Fruit fly (Drosophila melanogaster) whole organism, embryonic: ENCODE measurements around the gene mei-P26.

Experiments
- Adf1 ChIP-seq: fragments of 200-800 bp; sonication (Bioruptor generic); IDR thresholded peaks from 2 replicates; pipeline ENCODE4 v1.3.6; 2022; ENCODE audit warnings: missing biosample characterization, missing genetic modification characterization
- Atf-2 ChIP-seq: fragments of 200-800 bp; sonication (Bioruptor generic); optimal IDR thresholded peaks from 2 replicates; lab custom pipeline; 2016; ENCODE audit warnings: missing biosample characterization, missing genetic modification characterization
- CG12104 ChIP-seq: fragments of 200-800 bp; sonication (Bioruptor generic); optimal IDR thresholded peaks from 3 replicates; lab custom pipeline; 2016; ENCODE audit warnings: missing biosample characterization, missing genetic modification characterization
- CG12659 ChIP-seq: fragments of 200-800 bp; sonication (Bioruptor generic); optimal IDR thresholded peaks from 3 replicates; lab custom pipeline; 2017; ENCODE audit warnings: mild to moderate bottlenecking, missing biosample characterization, missing genetic modification reagents, missing genetic modification characterization
- CG14014 ChIP-seq: fragments of 200-800 bp; sonication (Bioruptor generic); IDR thresholded peaks from 2 replicates; pipeline ENCODE4 v1.3.6; 2022; ENCODE audit warnings: missing biosample characterization, missing genetic modification characterization
- CG14710 ChIP-seq: fragments of 200-800 bp; sonication (Bioruptor generic); optimal IDR thresholded peaks from 3 replicates; lab custom pipeline; 2019; ENCODE audit warnings: missing biosample characterization, mild to moderate bottlenecking, missing genetic modification characterization, moderate library complexity
- CG14860 ChIP-seq: fragments of 200-800 bp; sonication (Bioruptor generic); IDR thresholded peaks from 3 replicates; pipeline ENCODE4 v1.3.6; 2022; ENCODE audit warnings: missing biosample characterization, missing genetic modification characterization; ENCODE audit not compliant: partially characterized antibody
- CG15479 ChIP-seq: fragments of 200-800 bp; sonication (Bioruptor generic); optimal IDR thresholded peaks from 3 replicates; lab custom pipeline; 2019; ENCODE audit warnings: missing biosample characterization, mild to moderate bottlenecking, missing genetic modification characterization, moderate library complexity
- CG16779 ChIP-seq: fragments of 200-800 bp; sonication (Bioruptor generic); IDR thresholded peaks from 2 replicates; pipeline ENCODE4 v1.3.6; 2022; ENCODE audit warnings: missing biosample characterization, missing genetic modification characterization
- CG17568 ChIP-seq: fragments of 200-800 bp; sonication (Bioruptor generic); optimal IDR thresholded peaks from 2 replicates; lab custom pipeline; 2018; ENCODE audit warnings: missing biosample characterization, mild to moderate bottlenecking, missing genetic modification characterization, moderate library complexity
- CG17802 ChIP-seq: fragments of 200-800 bp; sonication (Bioruptor generic); optimal IDR thresholded peaks from 2 replicates; lab custom pipeline; 2018; ENCODE audit warnings: missing biosample characterization, mild to moderate bottlenecking, missing genetic modification characterization, moderate library complexity
- CG17912 ChIP-seq: fragments of 200-800 bp; sonication (Bioruptor generic); optimal IDR thresholded peaks from 2 replicates; lab custom pipeline; 2018; ENCODE audit warnings: missing biosample characterization, mild to moderate bottlenecking, missing genetic modification characterization
- CG2120 ChIP-seq: fragments of 200-800 bp; sonication (Bioruptor generic); optimal IDR thresholded peaks from 3 replicates; lab custom pipeline; 2016; ENCODE audit warnings: missing biosample characterization, missing genetic modification characterization
- CG3407 ChIP-seq: fragments of 200-800 bp; sonication (Bioruptor generic); optimal IDR thresholded peaks from 2 replicates; lab custom pipeline; 2018; ENCODE audit warnings: missing biosample characterization, mild to moderate bottlenecking, missing genetic modification characterization
- CG42726 ChIP-seq: fragments of 200-800 bp; sonication (Bioruptor generic); IDR thresholded peaks from 2 replicates; pipeline ENCODE4 v1.3.6; 2022; ENCODE audit warnings: missing biosample characterization, missing genetic modification characterization; ENCODE audit not compliant: partially characterized antibody
- CG7271 ChIP-seq: fragments of 200-800 bp; sonication (Bioruptor generic); optimal IDR thresholded peaks from 2 replicates; lab custom pipeline; 2018; ENCODE audit warnings: missing biosample characterization, mild to moderate bottlenecking, missing genetic modification characterization, moderate library complexity
- CG7987 ChIP-seq: fragments of 200-800 bp; sonication (Bioruptor generic); optimal IDR thresholded peaks from 2 replicates; lab custom pipeline; 2018; ENCODE audit warnings: missing biosample characterization, mild to moderate bottlenecking, missing genetic modification characterization, moderate library complexity
- CTCF ChIP-seq: fragments of 200-800 bp; sonication (Bioruptor generic); optimal IDR thresholded peaks from 2 replicates; lab custom pipeline; 2017; ENCODE audit warnings: missing biosample characterization, mild to moderate bottlenecking, missing genetic modification characterization, moderate library complexity
- Doc3 ChIP-seq: fragments of 200-800 bp; sonication (Bioruptor generic); IDR thresholded peaks from 3 replicates; pipeline ENCODE4 v1.3.6; 2022; ENCODE audit warnings: missing biosample characterization, missing genetic modification characterization; ENCODE audit not compliant: partially characterized antibody
- Dref ChIP-seq: fragments of 200-800 bp; sonication (Bioruptor generic); IDR thresholded peaks from 2 replicates; pipeline ENCODE4 v1.3.6; 2022; ENCODE audit warnings: missing biosample characterization, missing genetic modification characterization
- Fer2 ChIP-seq: fragments of 200-800 bp; sonication (Bioruptor generic); optimal IDR thresholded peaks from 2 replicates; lab custom pipeline; 2018; ENCODE audit warnings: missing biosample characterization, mild to moderate bottlenecking, missing genetic modification characterization, moderate library complexity
- Hmx ChIP-seq: fragments of 200-800 bp; sonication (Bioruptor generic); optimal IDR thresholded peaks from 2 replicates; lab custom pipeline; 2016; ENCODE audit warnings: missing biosample characterization, missing genetic modification characterization
- Jarid2 ChIP-seq: fragments of 200-800 bp; sonication (Bioruptor generic); optimal IDR thresholded peaks from 3 replicates; lab custom pipeline; 2017; ENCODE audit warnings: mild to moderate bottlenecking, missing biosample characterization, missing genetic modification reagents, missing genetic modification characterization
- Med ChIP-seq: fragments of 200-800 bp; sonication (Bioruptor generic); peaks from one replicate; lab custom pipeline; 2016; ENCODE audit warnings: missing biosample characterization, missing genetic modification characterization, mild to moderate bottlenecking, inconsistent platforms, moderate library complexity
- Mrtf ChIP-seq: fragments of 200-800 bp; sonication (Bioruptor generic); IDR thresholded peaks from 3 replicates; pipeline ENCODE4 v1.3.6; 2022; ENCODE audit warnings: missing biosample characterization, missing genetic modification characterization
- Myb ChIP-seq: fragments of 200-800 bp; sonication (Bioruptor generic); optimal IDR thresholded peaks from 2 replicates; lab custom pipeline; 2016; ENCODE audit warnings: missing biosample characterization, missing genetic modification characterization
- Opbp ChIP-seq: fragments of 200-800 bp; sonication (Bioruptor generic); IDR thresholded peaks from 3 replicates; pipeline ENCODE4 v1.3.6; 2022; ENCODE audit warnings: missing biosample characterization, missing genetic modification characterization; ENCODE audit not compliant: partially characterized antibody
- Side ChIP-seq: fragments of 200-800 bp; sonication (Bioruptor generic); optimal IDR thresholded peaks from 2 replicates; lab custom pipeline; 2016; ENCODE audit warnings: missing biosample characterization, missing genetic modification characterization
- Sry-β ChIP-seq: fragments of 200-800 bp; sonication (Bioruptor generic); optimal IDR thresholded peaks from 2 replicates; lab custom pipeline; 2018; ENCODE audit warnings: missing biosample characterization, mild to moderate bottlenecking, missing genetic modification characterization, moderate library complexity
- YL-1 ChIP-seq: fragments of 200-800 bp; sonication (Bioruptor generic); optimal IDR thresholded peaks from 3 replicates; lab custom pipeline; 2017; ENCODE audit warnings: missing biosample characterization, mild to moderate bottlenecking, missing genetic modification characterization
- ato ChIP-seq: fragments of 200-800 bp; sonication (Bioruptor generic); IDR thresholded peaks from 2 replicates; pipeline ENCODE4 v1.3.6; 2022; ENCODE audit warnings: missing biosample characterization, missing genetic modification characterization; ENCODE audit not compliant: partially characterized antibody
- bbx ChIP-seq: fragments of 200-800 bp; sonication (Bioruptor generic); IDR thresholded peaks from 2 replicates; pipeline ENCODE4 v1.3.6; 2022; ENCODE audit warnings: missing biosample characterization, missing genetic modification characterization; ENCODE audit not compliant: partially characterized antibody
- bigmax ChIP-seq: fragments of 200-800 bp; sonication (Bioruptor generic); optimal IDR thresholded peaks from 2 replicates; lab custom pipeline; 2018; ENCODE audit warnings: missing biosample characterization, mild to moderate bottlenecking, missing genetic modification characterization
- disco-r ChIP-seq: fragments of 200-800 bp; sonication (Bioruptor generic); optimal IDR thresholded peaks from 2 replicates; lab custom pipeline; 2016; ENCODE audit warnings: missing biosample characterization, missing genetic modification characterization
- gcm ChIP-seq: fragments of 200-800 bp; sonication (Bioruptor generic); optimal IDR thresholded peaks from 2 replicates; lab custom pipeline; 2019; ENCODE audit warnings: missing biosample characterization, mild to moderate bottlenecking, missing genetic modification characterization, moderate library complexity
- hbn ChIP-seq: fragments of 200-800 bp; sonication (Bioruptor generic); IDR thresholded peaks from 2 replicates; pipeline ENCODE4 v1.3.6; 2022; ENCODE audit warnings: missing biosample characterization, missing genetic modification characterization; ENCODE audit not compliant: partially characterized antibody
- knrl ChIP-seq: fragments of 200-800 bp; sonication (Bioruptor generic); IDR thresholded peaks from 3 replicates; pipeline ENCODE4 v1.3.6; 2022; ENCODE audit warnings: missing biosample characterization, missing genetic modification characterization; ENCODE audit not compliant: partially characterized antibody
- lov ChIP-seq, 2 experiments: fragments of 200-800 bp in 1 of 2; fragments of >200 bp in 1 of 2; sonication (Bioruptor generic) in 1 of 2; IDR thresholded peaks in 1 of 2; optimal IDR thresholded peaks in 1 of 2; 2 replicates in 1 of 2; 3 replicates in 1 of 2; pipeline versions ENCODE4 v1.3.6 to Lab custom; 2017 to 2022; ENCODE audit warnings: missing biosample characterization in 1 of 2, missing genetic modification characterization in 1 of 2
- mam ChIP-seq: fragments of 200-800 bp; sonication (Bioruptor generic); optimal IDR thresholded peaks from 3 replicates; lab custom pipeline; 2016; ENCODE audit warnings: missing biosample characterization, missing genetic modification characterization
- pzg ChIP-seq: fragments of 200-800 bp; sonication (Bioruptor generic); optimal IDR thresholded peaks from 3 replicates; lab custom pipeline; 2018; ENCODE audit warnings: missing biosample characterization, mild to moderate bottlenecking, missing genetic modification characterization, moderate library complexity
- ro ChIP-seq: fragments of 200-800 bp; sonication (Bioruptor generic); IDR thresholded peaks from 2 replicates; pipeline ENCODE4 v1.3.6; 2022; ENCODE audit warnings: missing biosample characterization, missing genetic modification characterization
- sc ChIP-seq, 3 experiments: fragments of >200 bp in 2 of 3; fragments of 200-800 bp in 1 of 3; sonication (Bioruptor generic) in 1 of 3; optimal IDR thresholded peaks; 2 replicates in 2 of 3; 3 replicates in 1 of 3; lab custom pipeline; 2017; ENCODE audit warnings: mild to moderate bottlenecking in 1 of 3, missing biosample characterization in 1 of 3, missing genetic modification characterization in 1 of 3, missing genetic modification reagents in 1 of 3
- schlank ChIP-seq: fragments of 200-800 bp; sonication (Bioruptor generic); optimal IDR thresholded peaks from 2 replicates; lab custom pipeline; 2018; ENCODE audit warnings: missing biosample characterization, mild to moderate bottlenecking, missing genetic modification characterization
- scrt ChIP-seq: fragments of 200-800 bp; sonication (Bioruptor generic); optimal IDR thresholded peaks from 2 replicates; lab custom pipeline; 2018; ENCODE audit warnings: missing biosample characterization, mild to moderate bottlenecking, missing genetic modification characterization, moderate library complexity
- shn ChIP-seq: fragments of 200-800 bp; sonication (Bioruptor generic); optimal IDR thresholded peaks from 3 replicates; lab custom pipeline; 2016; ENCODE audit warnings: missing biosample characterization, missing genetic modification characterization
- slou ChIP-seq: fragments of 200-800 bp; sonication (Bioruptor generic); optimal IDR thresholded peaks from 3 replicates; lab custom pipeline; 2016; ENCODE audit warnings: missing biosample characterization, missing genetic modification characterization
- tna ChIP-seq: fragments of 200-800 bp; sonication (Bioruptor generic); IDR thresholded peaks from 2 replicates; pipeline ENCODE4 v1.3.6; 2022; ENCODE audit warnings: missing biosample characterization, missing genetic modification characterization; ENCODE audit not compliant: partially characterized antibody
- tup ChIP-seq: fragments of 200-800 bp; sonication (Bioruptor generic); optimal IDR thresholded peaks from 2 replicates; lab custom pipeline; 2016; ENCODE audit warnings: missing biosample characterization, mild to moderate bottlenecking, missing genetic modification characterization, moderate library complexity
- unc-4 ChIP-seq: fragments of 200-800 bp; sonication (Bioruptor generic); IDR thresholded peaks from 2 replicates; pipeline ENCODE4 v1.3.6; 2022; ENCODE audit warnings: missing biosample characterization, missing genetic modification characterization; ENCODE audit not compliant: partially characterized antibody

mei-P26 gene

DNA sequence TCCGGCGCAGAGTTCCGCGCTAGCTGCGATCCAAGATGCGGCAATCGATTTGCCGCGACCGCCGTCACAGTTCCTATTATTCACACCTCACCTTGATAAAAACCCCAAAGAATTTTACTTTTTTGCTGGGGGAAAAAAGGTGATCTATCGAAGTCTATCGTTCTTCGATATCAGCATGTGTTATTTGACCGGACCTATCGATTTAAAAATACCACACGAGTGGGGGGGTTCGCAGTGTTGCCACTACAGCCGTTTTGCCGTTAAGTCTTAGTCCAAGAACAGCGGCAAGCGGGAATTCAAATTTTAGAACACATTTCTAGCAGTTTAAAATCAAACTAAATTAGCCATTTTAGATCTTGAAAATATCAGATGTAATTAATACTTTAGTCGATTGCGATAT lies 69.1 kb downstream of the mei-P26 start, which contains the start of gene CG12121 (continued):
- TF ChIP-seq CG12659 (GFP tag; lab: Kevin White, UChicago) (peak; percentile 11), CG17912 (GFP tag; lab: Kevin White, UChicago) (no peak), pzg (peak; percentile 84), CG7987 (GFP tag; lab: Kevin White, UChicago) (no peak), gcm (GFP tag; lab: Kevin White, UChicago) (no peak), disco-r (no peak), lov (optimal IDR thresholded peaks at IDR 0.05; lab: Kevin White, UChicago) (no peak), lov (GFP tag; IDR thresholded peaks at IDR 0.05; lab: Robert Waterston, UW) (no peak), bigmax (no peak), schlank (tag; lab: Kevin White, UChicago) (no peak), sc (optimal IDR thresholded peaks at IDR 0.05; lab: Kevin White, UChicago) (no peak), sc (GFP tag; optimal IDR thresholded peaks at IDR 0.05; lab: Kevin White, UChicago) (no peak), shn (GFP tag; lab: Kevin White, UChicago) (no peak), CG7271 (tag; lab: Kevin White, UChicago) (no peak), Hmx (GFP tag; lab: Kevin White, UChicago) (no peak), bbx (peak; percentile 80), Adf1 (GFP tag; lab: Robert Waterston, UW) (no peak), Med (GFP tag; lab: Kevin White, UChicago) (peak; percentile 67), tna (peak; percentile 79), hbn (peak; percentile 53; the same call in 1 of the 2 replicates), CG42726 (GFP tag; lab: Robert Waterston, UW) (0 out of 2 replicates have a peak, but pooled peaks have one; percentile 8), mam (GFP tag; lab: Kevin White, UChicago) (no peak), Sry-β (GFP tag; lab: Kevin White, UChicago) (peak; percentile 52), CG14014 (GFP tag; lab: Robert Waterston, UW) (no peak), Myb (GFP tag; lab: Kevin White, UChicago) (peak; percentile 94), Jarid2 (GFP tag; lab: Kevin White, UChicago) (no peak), CG2120 (GFP tag; lab: Kevin White, UChicago) (no peak), CG17568 (GFP tag; lab: Kevin White, UChicago) (no peak), Side (no peak), Mrtf (GFP tag; lab: Robert Waterston, UW) (no peak), CG17802 (no peak), CG3407 (GFP tag; lab: Kevin White, UChicago) (no peak), slou (GFP tag; lab: Kevin White, UChicago) (no peak), Opbp (GFP tag; lab: Robert Waterston, UW) (peak; percentile 63; the same call in 2 of the 3 replicates), YL-1 (GFP tag; lab: Kevin White, UChicago) (peak; percentile 39), ato (GFP tag; lab: Robert Waterston, UW) (peak; percentile 73), CG14860 (peak; percentile 56; the same call in 2 of the 3 replicates), Dref (GFP tag; lab: Robert Waterston, UW) (peak; percentile 87), scrt (GFP tag; lab: Kevin White, UChicago) (no peak), tup (GFP tag; lab: Kevin White, UChicago) (no peak), CG16779 (GFP tag; lab: Robert Waterston, UW) (no peak), CG12104 (GFP tag; lab: Kevin White, UChicago) (no peak), CG15479 (no peak), Fer2 (no peak), ro (no peak), unc-4 (GFP tag; lab: Robert Waterston, UW) (peak; percentile 63), CG14710 (tag; lab: Kevin White, UChicago) (peak; percentile 53), CTCF (GFP tag; lab: Kevin White, UChicago) (no peak), Doc3 (GFP tag; lab: Robert Waterston, UW) (peak; percentile 58), knrl (GFP tag; lab: Robert Waterston, UW) (peak; percentile 52; the same call in 2 of the 3 replicates), Atf-2 (no peak)
